Fruit fly (Drosophila melanogaster): ENCODE data around the gene Pdk1.

DNA sequence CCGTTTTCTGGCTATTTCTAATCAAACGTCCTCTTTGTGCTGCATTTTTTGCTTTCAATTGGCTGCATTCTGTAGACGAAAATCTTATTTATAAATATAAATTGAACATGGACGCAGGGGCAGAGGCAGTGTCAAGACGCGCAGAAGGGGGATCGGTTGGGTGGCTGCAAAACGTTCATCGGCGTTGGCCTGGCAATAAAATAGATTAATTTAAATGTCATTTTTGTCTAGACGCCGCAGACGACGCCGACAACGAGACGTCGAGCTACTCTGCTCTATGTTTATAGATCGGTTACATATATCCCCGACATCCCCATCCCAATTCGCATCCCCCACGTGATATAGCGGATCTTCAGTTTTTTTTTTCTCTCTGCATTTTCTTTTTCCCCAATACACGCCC, 4.1 kb downstream of the Pdk1 start:
- TF ChIP-seq org-1 (GFP tag; optimal IDR thresholded peaks at IDR 0.05) (no peak), odd (GFP tag; optimal IDR thresholded peaks at IDR 0.05) (no peak), CG5180 (GFP tag; optimal IDR thresholded peaks at IDR 0.05) (no peak), CG17359 (tag; optimal IDR thresholded peaks at IDR 0.05) (no peak), CG10959 (GFP tag; IDR thresholded peaks at IDR 0.05) (no peak), Hmr (GFP tag; optimal IDR thresholded peaks at IDR 0.05) (no peak), Ets65A (GFP tag) (no peak), CG6791 (GFP tag; IDR thresholded peaks at IDR 0.05; ENCODE audit: partially characterized antibody) (no peak), disco-r (GFP tag; optimal IDR thresholded peaks at IDR 0.05) (no peak)

All from whole organism, embryonic.